Worm (Caenorhabditis elegans) whole organism, mixed stage, embryonic: ENCODE results near the gene unc-46.

Source experiments
- M03D4.4 ChIP-seq: sonication (generic microtip); optimal IDR thresholded peaks from 2 replicates; lab custom pipeline; 2017; ENCODE audit warnings: mild to moderate bottlenecking, missing genetic modification characterization, missing compliant biosample characterization
- bed-3 ChIP-seq: fragments of 200-800 bp; sonication (Bioruptor generic); optimal IDR thresholded peaks from 3 replicates; lab custom pipeline; 2018; ENCODE audit warnings: mild to moderate bottlenecking, missing genetic modification characterization, moderate library complexity, missing compliant biosample characterization
- blmp-1 ChIP-seq: fragments of 150-350 bp; optimal IDR thresholded peaks from 2 replicates; lab custom pipeline; 2014; ENCODE audit warnings: missing biosample characterization, missing genetic modification characterization
- ceh-39 ChIP-seq: fragments of 150-350 bp; optimal IDR thresholded peaks from 2 replicates; lab custom pipeline; 2014; ENCODE audit warnings: missing biosample characterization, missing genetic modification characterization
- ces-1 ChIP-seq: fragments of 150-350 bp; optimal IDR thresholded peaks from 2 replicates; lab custom pipeline; 2014; ENCODE audit warnings: missing biosample characterization, missing genetic modification reagents, missing genetic modification characterization
- cnd-1 ChIP-seq: fragments of 200-800 bp; sonication (Bioruptor generic); optimal IDR thresholded peaks from 2 replicates; lab custom pipeline; 2018; ENCODE audit warnings: mild to moderate bottlenecking, missing genetic modification characterization, missing compliant biosample characterization
- drap-1 ChIP-seq: fragments of 200-800 bp; sonication (Bioruptor generic); optimal IDR thresholded peaks from 3 replicates; lab custom pipeline; 2018; ENCODE audit warnings: mild to moderate bottlenecking, missing genetic modification characterization, missing compliant biosample characterization
- elt-1 ChIP-seq: sonication (generic microtip); optimal IDR thresholded peaks from 2 replicates; lab custom pipeline; 2017; ENCODE audit warnings: missing genetic modification characterization, mild to moderate bottlenecking, missing compliant biosample characterization, antibody characterized with exemption, moderate library complexity, borderline replicate concordance; ENCODE audit not compliant: insufficient read depth
- elt-3 ChIP-seq: fragments of 150-350 bp; optimal IDR thresholded peaks from 2 replicates; lab custom pipeline; 2014; ENCODE audit warnings: missing biosample characterization, missing genetic modification characterization
- flh-1 ChIP-seq: fragments of 200-800 bp; sonication (Bioruptor generic); optimal IDR thresholded peaks from 2 replicates; lab custom pipeline; 2018; ENCODE audit warnings: mild to moderate bottlenecking, missing genetic modification characterization, moderate library complexity, missing compliant biosample characterization
- hlh-1 ChIP-seq: fragments of 150-350 bp; optimal IDR thresholded peaks from 2 replicates; lab custom pipeline; 2014; ENCODE audit warnings: missing biosample characterization, missing genetic modification reagents, missing genetic modification characterization
- lin-13 ChIP-seq: fragments of 150-350 bp; optimal IDR thresholded peaks from 2 replicates; lab custom pipeline; 2014; ENCODE audit warnings: missing biosample characterization, missing genetic modification characterization
- lin-32 ChIP-seq: fragments of 200-800 bp; sonication (Bioruptor generic); optimal IDR thresholded peaks from 2 replicates; lab custom pipeline; 2018; ENCODE audit warnings: mild to moderate bottlenecking, missing genetic modification characterization, missing compliant biosample characterization
- lsy-2 ChIP-seq: fragments of 150-350 bp; optimal IDR thresholded peaks from 2 replicates; lab custom pipeline; 2014; ENCODE audit warnings: missing biosample characterization, missing genetic modification characterization
- mab-5 ChIP-seq: fragments of 150-350 bp; optimal IDR thresholded peaks from 2 replicates; lab custom pipeline; 2014; ENCODE audit warnings: missing biosample characterization, missing genetic modification characterization
- mep-1 ChIP-seq: fragments of 150-350 bp; optimal IDR thresholded peaks from 2 replicates; lab custom pipeline; 2017; ENCODE audit warnings: missing biosample characterization, missing genetic modification reagents, missing genetic modification characterization, inconsistent platforms
- mls-2 ChIP-seq: sonication (generic microtip); optimal IDR thresholded peaks from 2 replicates; lab custom pipeline; 2016; ENCODE audit warnings: mild to moderate bottlenecking, missing genetic modification characterization, moderate library complexity, missing compliant biosample characterization
- nhr-237 ChIP-seq: fragments of 150-350 bp; optimal IDR thresholded peaks from 2 replicates; lab custom pipeline; 2014; ENCODE audit warnings: missing biosample characterization, missing genetic modification characterization
- nhr-76 ChIP-seq: sonication (generic microtip); optimal IDR thresholded peaks from 2 replicates; lab custom pipeline; 2017; ENCODE audit warnings: missing biosample characterization, missing genetic modification characterization
- pha-4 ChIP-seq: fragments of 150-350 bp; optimal IDR thresholded peaks from 2 replicates; lab custom pipeline; 2018; ENCODE audit warnings: missing biosample characterization, missing genetic modification reagents, missing genetic modification characterization
- sem-2 ChIP-seq: fragments of 200-800 bp; sonication (Bioruptor generic); optimal IDR thresholded peaks from 2 replicates; lab custom pipeline; 2018; ENCODE audit warnings: mild to moderate bottlenecking, missing genetic modification characterization, missing compliant biosample characterization
- snpc-4 ChIP-seq: fragments of 150-350 bp; optimal IDR thresholded peaks from 2 replicates; lab custom pipeline; 2014; ENCODE audit warnings: missing biosample characterization, missing genetic modification characterization
- sptf-1 ChIP-seq: sonication (generic microtip); optimal IDR thresholded peaks from 2 replicates; lab custom pipeline; 2017; ENCODE audit warnings: mild to moderate bottlenecking, missing genetic modification characterization, moderate library complexity, missing compliant biosample characterization
- tbx-8 ChIP-seq: fragments of 200-800 bp; sonication (Bioruptor generic); optimal IDR thresholded peaks from 2 replicates; lab custom pipeline; 2018; ENCODE audit warnings: mild to moderate bottlenecking, missing genetic modification characterization, moderate library complexity, missing compliant biosample characterization
- unc-120 ChIP-seq: sonication (generic microtip); optimal IDR thresholded peaks from 2 replicates; lab custom pipeline; 2017; ENCODE audit warnings: missing genetic modification characterization, missing compliant biosample characterization; ENCODE audit not compliant: poor library complexity, severe bottlenecking
- unc-39 ChIP-seq: fragments of 150-350 bp; optimal IDR thresholded peaks from 2 replicates; lab custom pipeline; 2014; ENCODE audit warnings: missing biosample characterization, missing genetic modification characterization
- unc-62 ChIP-seq: fragments of 150-350 bp; optimal IDR thresholded peaks from 2 replicates; lab custom pipeline; 2014; ENCODE audit warnings: missing biosample characterization, missing genetic modification reagents, missing genetic modification characterization
- zip-8 ChIP-seq: fragments of 150-350 bp; optimal IDR thresholded peaks from 2 replicates; lab custom pipeline; 2014; ENCODE audit warnings: missing biosample characterization, missing genetic modification characterization
- ztf-11 ChIP-seq: fragments of 150-350 bp; optimal IDR thresholded peaks from 2 replicates; lab custom pipeline; 2014; ENCODE audit warnings: missing biosample characterization, missing genetic modification characterization

The unc-46 gene

ce11 chrV:5050073-5050599 is 48.7 kb downstream of the unc-46 start:
- TF ChIP-seq lin-32 (GFP tag; lab: Kevin White, UChicago) (no peak), sptf-1 (tag; lab: Kevin White, UChicago) (no peak), mls-2 (tag; lab: Kevin White, UChicago) (no peak), unc-62 (GFP tag; lab: Kevin White, UChicago) (no peak), mab-5 (tag; lab: Kevin White, UChicago) (no peak), hlh-1 (no peak), ztf-11 (tag; lab: Kevin White, UChicago) (no peak), bed-3 (no peak), snpc-4 (tag; lab: Kevin White, UChicago) (no peak), flh-1 (GFP tag; lab: Kevin White, UChicago) (no peak), ces-1 (GFP tag; lab: Kevin White, UChicago) (no peak), tbx-8 (GFP tag; lab: Kevin White, UChicago) (no peak), elt-3 (tag; lab: Kevin White, UChicago) (no peak), mep-1 (tag; lab: Kevin White, UChicago) (no peak), elt-1 (no peak), lin-13 (tag; lab: Kevin White, UChicago) (no peak), cnd-1 (tag; lab: Kevin White, UChicago) (no peak), nhr-76 (tag; lab: Kevin White, UChicago) (no peak), ceh-39 (no peak), zip-8 (tag; lab: Kevin White, UChicago) (no peak)

DNA sequence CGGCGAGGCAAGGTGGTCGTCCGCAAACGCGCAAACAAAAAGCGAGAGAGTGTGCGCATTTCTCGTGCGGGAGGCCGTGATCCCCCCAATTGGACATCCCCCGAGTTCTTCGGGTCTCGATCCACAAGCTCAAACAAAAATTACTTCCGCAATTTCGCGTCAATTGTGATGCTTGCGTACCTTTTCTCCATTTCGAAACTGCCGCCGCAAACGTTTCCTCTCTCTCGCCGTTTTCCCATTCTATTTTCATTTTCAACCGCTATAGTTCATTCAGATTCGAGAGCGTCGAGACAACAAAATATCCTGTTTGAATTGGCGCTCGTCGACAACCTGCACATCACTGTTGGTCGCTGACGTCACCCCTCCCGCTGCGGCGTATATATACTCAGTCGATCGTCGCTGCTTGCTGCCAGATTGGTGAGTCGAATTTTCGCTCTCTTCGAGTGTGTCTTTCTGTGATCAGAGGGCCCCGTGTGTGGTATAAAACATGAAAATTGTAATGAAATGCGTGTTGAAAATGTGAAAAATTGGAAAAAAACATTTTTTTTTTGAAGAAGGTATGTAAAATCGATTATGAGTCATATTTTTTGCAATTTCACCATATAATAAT is 49.4 kb downstream of the unc-46 start, which contains the start of the genes pqn-51 and K11D12.14:
pqn-51 (plus strand) TSS at position 275 of the 610 bp plus-strand sequence.
K11D12.14 (plus strand) TSS at position 304 of the 610 bp plus-strand sequence.
- TF ChIP-seq sem-2 (no peak), pha-4 (tag; lab: Kevin White, UChicago) (peak; percentile 42), lin-13 (tag; lab: Kevin White, UChicago) (peak; percentile 42), unc-120 (tag; lab: Kevin White, UChicago) (peak; percentile 95), elt-3 (tag; lab: Kevin White, UChicago) (no peak), drap-1 (peak; percentile 61), cnd-1 (tag; lab: Kevin White, UChicago) (no peak), snpc-4 (tag; lab: Kevin White, UChicago) (no peak), hlh-1 (peak; percentile 53), blmp-1 (tag; lab: Kevin White, UChicago) (peak; percentile 88), unc-62 (GFP tag; lab: Kevin White, UChicago) (peak; percentile 73), M03D4.4 (tag; lab: Kevin White, UChicago) (no peak), mep-1 (tag; lab: Kevin White, UChicago) (peak; percentile 3), lsy-2 (peak; percentile 63), flh-1 (GFP tag; lab: Kevin White, UChicago) (no peak), ces-1 (GFP tag; lab: Kevin White, UChicago) (peak; percentile 87), tbx-8 (GFP tag; lab: Kevin White, UChicago) (peak; percentile 37), sptf-1 (tag; lab: Kevin White, UChicago) (peak; percentile 28), nhr-237 (tag; lab: Kevin White, UChicago) (peak; percentile 92), zip-8 (tag; lab: Kevin White, UChicago) (no peak), nhr-76 (tag; lab: Kevin White, UChicago) (no peak), bed-3 (peak; percentile 35), ztf-11 (tag; lab: Kevin White, UChicago) (peak; percentile 10), unc-39 (tag; lab: Kevin White, UChicago) (no peak), mab-5 (tag; lab: Kevin White, UChicago) (no peak)
